Worm (Caenorhabditis elegans) whole organism, L3 larva: ENCODE data around the gene twk-24.
A peak's percentile ranks its signal among the peaks of the same experiment; 100 is the strongest.

Experiments
- R02D3.7 ChIP-seq: fragments of 150-350 bp; optimal IDR thresholded peaks from 2 replicates; lab custom pipeline; 2014; ENCODE audit warnings: missing biosample characterization, missing genetic modification characterization
- ZK546.5 ChIP-seq: sonication (generic microtip); optimal IDR thresholded peaks from 2 replicates; lab custom pipeline; 2017; ENCODE audit warnings: missing biosample characterization, missing genetic modification characterization
- egl-27 ChIP-seq: sonication (generic microtip); optimal IDR thresholded peaks from 4 replicates; lab custom pipeline; 2017; ENCODE audit warnings: missing biosample characterization, missing genetic modification reagents, missing genetic modification characterization
- elt-2 ChIP-seq: sonication (generic microtip); optimal IDR thresholded peaks from 2 replicates; lab custom pipeline; 2016; ENCODE audit warnings: missing genetic modification reagents, mild to moderate bottlenecking, missing genetic modification characterization, missing compliant biosample characterization
- elt-3 ChIP-seq, 3 experiments: fragments of 150-350 bp in 1 of 3; sonication (generic microtip) in 2 of 3; optimal IDR thresholded peaks; 2 replicates in 2 of 3; 4 replicates in 1 of 3; lab custom pipeline; 2014 to 2017; ENCODE audit warnings: missing biosample characterization in 3 of 3, missing genetic modification characterization in 3 of 3
- fkh-10 ChIP-seq: sonication (generic microtip); optimal IDR thresholded peaks from 2 replicates; lab custom pipeline; 2017; ENCODE audit warnings: missing biosample characterization, missing genetic modification reagents, missing genetic modification characterization
- fos-1 ChIP-seq: fragments of 150-350 bp; optimal IDR thresholded peaks from 2 replicates; lab custom pipeline; 2014; ENCODE audit warnings: missing biosample characterization, missing genetic modification characterization
- lin-39 ChIP-seq: fragments of 150-350 bp; optimal IDR thresholded peaks from 2 replicates; lab custom pipeline; 2018; ENCODE audit warnings: missing biosample characterization, missing genetic modification reagents, missing genetic modification characterization
- mdl-1 ChIP-seq: fragments of 150-350 bp; optimal IDR thresholded peaks from 2 replicates; lab custom pipeline; 2014; ENCODE audit warnings: missing biosample characterization, missing genetic modification characterization
- mml-1 ChIP-seq: fragments of 150-350 bp; sonication (generic microtip); optimal IDR thresholded peaks from 3 replicates; lab custom pipeline; 2014; ENCODE audit warnings: missing biosample characterization, missing genetic modification characterization
- nhr-11 ChIP-seq: fragments of 150-350 bp; optimal IDR thresholded peaks from 2 replicates; lab custom pipeline; 2014; ENCODE audit warnings: missing biosample characterization, missing genetic modification characterization
- skn-1 ChIP-seq: fragments of 150-350 bp; optimal IDR thresholded peaks from 2 replicates; lab custom pipeline; 2014; ENCODE audit warnings: missing biosample characterization, missing genetic modification characterization
- unc-39 ChIP-seq: sonication (generic microtip); optimal IDR thresholded peaks from 4 replicates; lab custom pipeline; 2017; ENCODE audit warnings: missing biosample characterization, missing genetic modification characterization
- unc-62 ChIP-seq: fragments of 150-350 bp; sonication (generic microtip); optimal IDR thresholded peaks from 4 replicates; lab custom pipeline; 2014; ENCODE audit warnings: missing biosample characterization, missing genetic modification reagents, missing genetic modification characterization

- TF ChIP-seq fkh-10 = no peak
- TF ChIP-seq skn-1 (tag; lab: Kevin White, UChicago) = no peak
- peak; percentile 43 for TF ChIP-seq elt-2 (tag; lab: Kevin White, UChicago)
- TF ChIP-seq nhr-11 = no peak
- TF ChIP-seq ZK546.5 (tag; lab: Kevin White, UChicago) = no peak
- TF ChIP-seq lin-39 (tag; lab: Kevin White, UChicago) = no peak
- TF ChIP-seq R02D3.7 (tag; lab: Kevin White, UChicago) = no peak
- no peak for TF ChIP-seq mdl-1 (tag; lab: Kevin White, UChicago)
- no peak for TF ChIP-seq unc-62
- no peak for TF ChIP-seq elt-3 (tag; optimal IDR thresholded peaks at IDR 0.05; lab: Kevin White, UChicago)
- no peak for TF ChIP-seq fos-1 (tag; lab: Kevin White, UChicago)
- TF ChIP-seq mml-1 = no peak
- no peak for TF ChIP-seq unc-39
- TF ChIP-seq egl-27 (tag; lab: Kevin White, UChicago) = no peak
Observed at ce11 chrV:12296122-12296521, 27.0 kb upstream of the twk-24 start.
